Worm (Caenorhabditis elegans): ENCODE data around the gene K02D10.8.

The K02D10.8 gene

ce11 chrIII:8782744-8783143 is 3.4 kb upstream of the K02D10.8 start (continued):
- TF ChIP-seq nhr-90 (tag; optimal IDR thresholded peaks at IDR 0.05) = no peak
- TF ChIP-seq lin-26 (GFP tag; IDR thresholded peaks at IDR 0.05) = no peak
- TF ChIP-seq atf-7 (tag; optimal IDR thresholded peaks at IDR 0.05) = peak; percentile 47
- no peak for TF ChIP-seq B0336.3 (GFP tag; IDR thresholded peaks at IDR 0.05)
- TF ChIP-seq F37B4.10 (GFP tag; IDR thresholded peaks at IDR 0.05) = no peak
- no peak for TF ChIP-seq T26A5.8 (tag; optimal IDR thresholded peaks at IDR 0.05)
- no peak for TF ChIP-seq nfya-2 (GFP tag; IDR thresholded peaks at IDR 0.05)
- TF ChIP-seq mel-28 (tag; optimal IDR thresholded peaks at IDR 0.05; ENCODE audit: borderline replicate concordance) = no peak
- TF ChIP-seq mxl-1 (tag; optimal IDR thresholded peaks at IDR 0.05) = no peak
- no peak for TF ChIP-seq lir-1 (GFP tag; conservative IDR thresholded peaks at IDR 0.05)
- TF ChIP-seq lag-1 (GFP tag; IDR thresholded peaks at IDR 0.05) = no peak
- TF ChIP-seq K12H6.12 (tag; optimal IDR thresholded peaks at IDR 0.05) = no peak

ce11 chrIII:8784500-8784899 is 1.7 kb upstream of the K02D10.8 start:
- TF ChIP-seq snpc-4 (GFP tag; optimal IDR thresholded peaks at IDR 0.05) = no peak
- TF ChIP-seq snpc-4 (tag; optimal IDR thresholded peaks at IDR 0.05) = no peak
- TF ChIP-seq snpc-1.3 (tag; optimal IDR thresholded peaks at IDR 0.05; ENCODE audit: insufficient read depth) = no peak
- TF ChIP-seq ceh-79 (tag; optimal IDR thresholded peaks at IDR 0.05) = no peak
- TF ChIP-seq mel-28 (tag; optimal IDR thresholded peaks at IDR 0.05; ENCODE audit: borderline replicate concordance) = no peak
- TF ChIP-seq lin-35 (GFP tag; optimal IDR thresholded peaks at IDR 0.05) = no peak
- TF ChIP-seq B0019.2 (GFP tag; conservative IDR thresholded peaks at IDR 0.05) = no peak
- no peak for TF ChIP-seq rec-8 (tag; optimal IDR thresholded peaks at IDR 0.05)
- no peak for TF ChIP-seq nfyb-1 (GFP tag; IDR thresholded peaks at IDR 0.05)
- TF ChIP-seq Y56A3A.18 (GFP tag; IDR thresholded peaks at IDR 0.05) = no peak
- no peak for TF ChIP-seq dpl-1 (GFP tag; optimal IDR thresholded peaks at IDR 0.05)
- no peak for TF ChIP-seq madf-3 (GFP tag; IDR thresholded peaks at IDR 0.05)
- no peak for TF ChIP-seq T07F8.4 (tag; optimal IDR thresholded peaks at IDR 0.05)
- no peak for TF ChIP-seq tbp1 (GFP tag; optimal IDR thresholded peaks at IDR 0.05)
- no peak for TF ChIP-seq snpc-3.4 (tag; optimal IDR thresholded peaks at IDR 0.05)
- no peak for TF ChIP-seq somi-1 (GFP tag; optimal IDR thresholded peaks at IDR 0.05)
- TF ChIP-seq sptf-2 (GFP tag; optimal IDR thresholded peaks at IDR 0.05) = no peak
- no peak for TF ChIP-seq aptf-2 (GFP tag; conservative IDR thresholded peaks at IDR 0.05)

- TF ChIP-seq mes-4 (tag; optimal IDR thresholded peaks at IDR 0.05) (no peak), lin-26 (GFP tag; IDR thresholded peaks at IDR 0.05) (no peak), zim-3 (tag; optimal IDR thresholded peaks at IDR 0.05) (no peak), egrh-3 (GFP tag; IDR thresholded peaks at IDR 0.05) (no peak), mel-28 (tag; optimal IDR thresholded peaks at IDR 0.05; ENCODE audit: borderline replicate concordance) (no peak), bed-2 (GFP tag; IDR thresholded peaks at IDR 0.05) (no peak), ama-1 (optimal IDR thresholded peaks at IDR 0.05) (no peak), ama-1 (GFP tag; optimal IDR thresholded peaks at IDR 0.05) (no peak), hrde-1 (tag; optimal IDR thresholded peaks at IDR 0.05; ENCODE audit: borderline replicate concordance) (no peak), F33H1.4 (GFP tag; IDR thresholded peaks at IDR 0.05) (no peak), ztf-25 (GFP tag; IDR thresholded peaks at IDR 0.05) (no peak), ceh-27 (GFP tag; optimal IDR thresholded peaks at IDR 0.05) (no peak), nhr-80 (tag; optimal IDR thresholded peaks at IDR 0.05) (peak; percentile 69), C06A6.2 (GFP tag; conservative IDR thresholded peaks at IDR 0.05) (0 out of 2 replicates have a peak, but pooled peaks have one; percentile 19), rec-8 (tag; optimal IDR thresholded peaks at IDR 0.05) (no peak), mxl-1 (tag; optimal IDR thresholded peaks at IDR 0.05) (no peak), dpff-1 (tag; optimal IDR thresholded peaks at IDR 0.05) (no peak), ztf-3 (GFP tag; optimal IDR thresholded peaks at IDR 0.05) (no peak), lir-1 (GFP tag; conservative IDR thresholded peaks at IDR 0.05) (0 out of 2 replicates have a peak, but pooled peaks have one; percentile 40), F39B2.1 (GFP tag; IDR thresholded peaks at IDR 0.05) (no peak), hlh-26 (GFP tag; conservative IDR thresholded peaks at IDR 0.05) (no peak), ceh-100 (GFP tag; IDR thresholded peaks at IDR 0.05) (no peak), F37B4.10 (GFP tag; IDR thresholded peaks at IDR 0.05) (no peak), snpc-1.3 (tag; optimal IDR thresholded peaks at IDR 0.05; ENCODE audit: insufficient read depth) (no peak), ztf-18 (tag; optimal IDR thresholded peaks at IDR 0.05) (peak; percentile 1)
Measured at ce11 chrIII:8785426-8785825, 751 bp upstream of the K02D10.8 start.

Measured in whole organism, young adult.